Worm (Caenorhabditis elegans) whole organism, L4/young adult: Measurements from ENCODE around the gene lin-12.

Experiments used
- W03F9.2 ChIP-seq: fragments of 150-350 bp; optimal IDR thresholded peaks from 2 replicates; lab custom pipeline; 2014; ENCODE audit warnings: missing biosample characterization, missing genetic modification characterization
- dao-5 ChIP-seq: sonication (generic microtip); optimal IDR thresholded peaks from 2 replicates; lab custom pipeline; 2016; ENCODE audit warnings: missing genotype, missing genetic modification characterization, moderate library complexity, missing compliant biosample characterization
- him-1 ChIP-seq: sonication (generic microtip); optimal IDR thresholded peaks from 2 replicates; lab custom pipeline; 2016; ENCODE audit warnings: missing genotype, missing genetic modification reagents, missing genetic modification characterization, missing compliant biosample characterization

Gene lin-12

DNA sequence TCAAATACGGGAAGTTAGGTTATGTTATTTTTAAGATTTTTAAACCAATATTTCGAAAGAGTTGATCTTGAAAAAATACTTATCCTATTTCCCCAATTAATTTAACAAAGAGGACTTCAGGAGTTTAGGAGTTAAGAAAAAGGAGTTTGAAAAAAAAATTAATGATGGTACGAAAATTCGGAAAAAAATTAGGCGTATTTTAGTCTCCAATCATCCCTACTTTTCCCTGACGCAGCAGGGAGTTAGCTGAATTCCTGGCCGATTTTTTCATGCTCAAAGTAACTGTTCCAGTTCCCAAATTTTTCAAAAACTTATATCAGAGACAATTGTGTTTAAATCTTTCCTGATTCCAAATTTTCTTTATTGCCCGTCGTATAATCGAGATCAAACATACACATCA is 47.7 kb downstream of the lin-12 start:
- TF ChIP-seq him-1 (tag; lab: Kevin White, UChicago) (no peak), dao-5 (no peak), W03F9.2 (no peak)

DNA sequence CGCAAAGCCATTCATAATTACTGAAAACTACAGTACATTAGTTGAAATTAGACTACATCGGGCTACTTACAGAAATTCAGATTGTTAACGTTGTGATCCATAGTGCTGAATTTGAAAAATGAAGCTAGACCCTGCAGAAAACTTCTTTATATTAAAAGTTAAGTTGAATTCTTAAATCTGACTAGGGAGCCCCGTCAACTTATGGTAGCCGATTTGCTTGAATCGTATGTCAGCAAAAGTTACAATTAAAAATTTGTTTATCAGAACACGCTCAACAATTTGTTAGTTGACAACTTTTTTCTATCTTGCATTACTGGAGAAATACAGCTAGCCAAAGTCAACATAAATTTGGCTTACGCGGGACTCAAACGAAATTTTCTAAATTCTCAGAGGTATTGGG is 48.7 kb downstream of the lin-12 start, which contains the start of gene F59B2.14:
Gene F59B2.14, minus strand, starts transcription at position 101 of the 400 bp plus-strand sequence.
- TF ChIP-seq him-1 (tag; lab: Kevin White, UChicago), result no peak
- TF ChIP-seq W03F9.2, result no peak
- no peak for TF ChIP-seq dao-5

DNA sequence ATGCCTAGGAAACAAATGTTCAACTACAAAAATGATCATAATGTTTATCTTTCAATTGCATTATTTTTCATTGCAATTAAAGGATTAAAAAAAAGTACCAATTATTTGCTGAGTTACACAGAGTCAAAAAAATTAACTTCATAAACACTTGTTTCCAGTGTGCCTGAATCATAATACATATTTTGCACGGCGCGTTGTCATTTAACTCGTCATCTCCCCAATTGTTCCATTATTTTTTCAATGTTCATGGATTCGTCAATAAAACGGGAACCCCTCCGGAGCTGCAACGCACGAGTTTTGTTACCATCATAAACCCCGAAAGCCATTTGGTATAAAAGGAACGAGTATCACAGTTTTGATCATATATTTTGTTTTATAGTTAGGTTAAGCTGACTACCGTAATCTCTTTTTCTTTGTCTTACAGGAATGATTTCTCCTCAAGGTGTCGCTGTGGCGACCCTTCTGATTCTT is 54.1 kb downstream of the lin-12 start, which contains the start of gene F59B2.12:
Gene F59B2.12, plus strand, starts transcription at position 421 of the 471 bp plus-strand sequence.
- TF ChIP-seq him-1 (tag; lab: Kevin White, UChicago), result no peak
- no peak for TF ChIP-seq W03F9.2
- TF ChIP-seq dao-5, result no peak

DNA sequence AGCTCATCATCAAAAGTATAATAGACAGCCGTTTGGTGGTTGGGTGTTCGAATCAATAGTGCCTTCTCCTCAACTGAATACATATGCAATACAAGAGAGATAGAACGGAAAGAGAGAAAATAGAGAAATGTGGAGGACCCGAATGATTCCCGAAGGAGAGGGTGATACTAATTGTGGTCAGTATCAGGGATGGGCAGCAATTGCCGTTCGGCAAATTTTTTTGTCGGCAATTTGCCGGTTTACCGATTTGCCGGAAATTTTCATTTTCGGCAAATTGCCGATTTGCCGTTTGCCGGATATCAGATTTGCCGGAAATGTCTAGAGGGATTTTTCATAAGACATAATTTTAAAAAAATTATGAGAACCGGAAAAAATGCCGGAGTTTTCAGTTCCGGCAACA is 59.0 kb downstream of the lin-12 start, which contains the start of gene F59B2.9:
Gene F59B2.9, minus strand, starts transcription at position 101 of the 400 bp plus-strand sequence.
- TF ChIP-seq dao-5, result no peak
- no peak for TF ChIP-seq W03F9.2
- no peak for TF ChIP-seq him-1 (tag; lab: Kevin White, UChicago)
